Worm (Caenorhabditis elegans) whole organism, L1 larva: Measurements from ENCODE around the gene C28A5.6.

Experiments used
- C34B4.2 ChIP-seq: sonication (generic microtip); optimal IDR thresholded peaks from 2 replicates; lab custom pipeline; 2017; ENCODE audit warnings: mild to moderate bottlenecking, missing genetic modification characterization, missing compliant biosample characterization
- Y116A8C.19 ChIP-seq: sonication (generic microtip); optimal IDR thresholded peaks from 2 replicates; lab custom pipeline; 2016; ENCODE audit warnings: missing compliant biosample characterization, missing genetic modification characterization, borderline replicate concordance
- alr-1 ChIP-seq: fragments of 200-800 bp; sonication (Bioruptor generic); optimal IDR thresholded peaks from 2 replicates; lab custom pipeline; 2018; ENCODE audit warnings: borderline replicate concordance, mild to moderate bottlenecking, missing genetic modification characterization, missing compliant biosample characterization
- aly-2 ChIP-seq: fragments of 150-350 bp; optimal IDR thresholded peaks from 2 replicates; lab custom pipeline; 2014; ENCODE audit warnings: missing biosample characterization, missing genetic modification characterization
- ama-1 ChIP-seq: fragments of 150-350 bp; optimal IDR thresholded peaks from 2 replicates; lab custom pipeline; 2014
- blmp-1 ChIP-seq: fragments of 150-350 bp; optimal IDR thresholded peaks from 2 replicates; lab custom pipeline; 2014; ENCODE audit warnings: missing biosample characterization, missing genetic modification characterization
- ceh-63 ChIP-seq: fragments of 200-800 bp; sonication (Bioruptor generic); optimal IDR thresholded peaks from 2 replicates; lab custom pipeline; 2018; ENCODE audit warnings: mild to moderate bottlenecking, missing genetic modification characterization, missing compliant biosample characterization
- ceh-90 ChIP-seq: sonication (generic microtip); optimal IDR thresholded peaks from 2 replicates; lab custom pipeline; 2016; ENCODE audit warnings: missing genetic modification characterization, missing compliant biosample characterization
- efl-1 ChIP-seq, 4 experiments: fragments of 150-350 bp; optimal IDR thresholded peaks in 3 of 4; peaks in 1 of 4; 1 replicate in 1 of 4; 2 replicates in 3 of 4; lab custom pipeline; 2014; ENCODE audit warnings: missing biosample characterization in 2 of 4, missing genetic modification characterization in 2 of 4, missing genetic modification reagents in 2 of 4
- efl-3 ChIP-seq: fragments of 200-800 bp; sonication (Bioruptor generic); optimal IDR thresholded peaks from 2 replicates; lab custom pipeline; 2018; ENCODE audit warnings: mild to moderate bottlenecking, missing genetic modification characterization, missing compliant biosample characterization
- egl-13 ChIP-seq: sonication (generic microtip); optimal IDR thresholded peaks from 2 replicates; lab custom pipeline; 2016; ENCODE audit warnings: missing genotype, missing genetic modification reagents, missing genetic modification characterization, missing compliant biosample characterization
- egl-27 ChIP-seq, 2 experiments: fragments of 150-350 bp in 1 of 2; sonication (generic microtip); optimal IDR thresholded peaks; 3 replicates each; lab custom pipeline; 2017 to 2018; ENCODE audit warnings: missing biosample characterization in 2 of 2, missing genetic modification characterization in 2 of 2, missing genetic modification reagents in 2 of 2
- elt-3 ChIP-seq, 6 experiments: fragments of 150-350 bp in 1 of 6; sonication (generic microtip); optimal IDR thresholded peaks; 2 replicates each; lab custom pipeline; 2017 to 2018; ENCODE audit warnings: missing biosample characterization in 6 of 6, missing genetic modification characterization in 6 of 6, inconsistent platforms in 1 of 6
- fkh-10 ChIP-seq: sonication (generic microtip); optimal IDR thresholded peaks from 2 replicates; lab custom pipeline; 2017; ENCODE audit warnings: missing biosample characterization, missing genetic modification reagents, missing genetic modification characterization
- fos-1 ChIP-seq: fragments of 150-350 bp; optimal IDR thresholded peaks from 2 replicates; lab custom pipeline; 2014; ENCODE audit warnings: missing biosample characterization, missing genetic modification characterization
- grh-1 ChIP-seq: fragments of 200-800 bp; sonication (Bioruptor generic); IDR thresholded peaks from 2 replicates; pipeline ENCODE4 v1.3.6; 2022; ENCODE audit warnings: missing genetic modification reagents, missing genetic modification characterization, missing compliant biosample characterization
- irx-1 ChIP-seq: sonication (generic microtip); optimal IDR thresholded peaks from 2 replicates; lab custom pipeline; 2016; ENCODE audit warnings: missing genetic modification characterization, missing compliant biosample characterization
- lin-13 ChIP-seq: fragments of 150-350 bp; optimal IDR thresholded peaks from 2 replicates; lab custom pipeline; 2014; ENCODE audit warnings: missing biosample characterization, missing genetic modification reagents, missing genetic modification characterization
- mep-1 ChIP-seq: fragments of 150-350 bp; optimal IDR thresholded peaks from 2 replicates; lab custom pipeline; 2014; ENCODE audit warnings: missing biosample characterization, missing genetic modification characterization
- nhr-28 ChIP-seq: fragments of 150-350 bp; optimal IDR thresholded peaks from 2 replicates; lab custom pipeline; 2014; ENCODE audit warnings: missing biosample characterization, missing genetic modification characterization
- nhr-47 ChIP-seq: sonication (generic microtip); optimal IDR thresholded peaks from 2 replicates; lab custom pipeline; 2016; ENCODE audit warnings: mild to moderate bottlenecking, missing genetic modification characterization, moderate library complexity, missing compliant biosample characterization
- nhr-71 ChIP-seq: sonication (generic microtip); optimal IDR thresholded peaks from 2 replicates; lab custom pipeline; 2016; ENCODE audit warnings: mild to moderate bottlenecking, missing genetic modification characterization, moderate library complexity, missing compliant biosample characterization
- nhr-76 ChIP-seq: sonication (generic microtip); optimal IDR thresholded peaks from 2 replicates; lab custom pipeline; 2017; ENCODE audit warnings: missing biosample characterization, missing genetic modification characterization
- nhr-77 ChIP-seq: fragments of 150-350 bp; optimal IDR thresholded peaks from 2 replicates; lab custom pipeline; 2014; ENCODE audit warnings: missing biosample characterization, missing genetic modification characterization
- nhr-90 ChIP-seq: sonication (generic microtip); optimal IDR thresholded peaks from 2 replicates; lab custom pipeline; 2016; ENCODE audit warnings: mild to moderate bottlenecking, missing genetic modification characterization, missing compliant biosample characterization; ENCODE audit not compliant: poor library complexity
- pax-3 ChIP-seq: fragments of 200-800 bp; sonication (Bioruptor generic); optimal IDR thresholded peaks from 2 replicates; lab custom pipeline; 2018; ENCODE audit warnings: mild to moderate bottlenecking, missing genetic modification characterization, moderate library complexity, missing compliant biosample characterization
- pqm-1 ChIP-seq: sonication (generic microtip); optimal IDR thresholded peaks from 3 replicates; lab custom pipeline; 2017; ENCODE audit warnings: missing biosample characterization, missing genetic modification characterization
- tbx-2 ChIP-seq: sonication (generic microtip); optimal IDR thresholded peaks from 2 replicates; lab custom pipeline; 2016; ENCODE audit warnings: missing genetic modification characterization, missing compliant biosample characterization
- tlp-1 ChIP-seq: fragments of 150-350 bp; optimal IDR thresholded peaks from 2 replicates; lab custom pipeline; 2014; ENCODE audit warnings: missing biosample characterization, missing genetic modification characterization
- unc-98 ChIP-seq: fragments of 200-800 bp; sonication (Bioruptor generic); IDR thresholded peaks from 2 replicates; pipeline ENCODE4 v1.3.6; 2022; ENCODE audit warnings: missing genetic modification characterization, missing compliant biosample characterization
- vab-15 ChIP-seq: sonication (generic microtip); optimal IDR thresholded peaks from 2 replicates; lab custom pipeline; 2017; ENCODE audit warnings: missing genotype, mild to moderate bottlenecking, missing genetic modification characterization, missing compliant biosample characterization

Gene C28A5.6

ce11 chrIII:4449357-4449756 lies 20.1 kb upstream of the C28A5.6 start (continued):
- TF ChIP-seq irx-1 (tag; lab: Kevin White, UChicago), result no peak
- no peak for TF ChIP-seq nhr-77 (tag; lab: Kevin White, UChicago)
- TF ChIP-seq nhr-90, result no peak
- TF ChIP-seq nhr-47 (tag; lab: Kevin White, UChicago), result no peak

DNA sequence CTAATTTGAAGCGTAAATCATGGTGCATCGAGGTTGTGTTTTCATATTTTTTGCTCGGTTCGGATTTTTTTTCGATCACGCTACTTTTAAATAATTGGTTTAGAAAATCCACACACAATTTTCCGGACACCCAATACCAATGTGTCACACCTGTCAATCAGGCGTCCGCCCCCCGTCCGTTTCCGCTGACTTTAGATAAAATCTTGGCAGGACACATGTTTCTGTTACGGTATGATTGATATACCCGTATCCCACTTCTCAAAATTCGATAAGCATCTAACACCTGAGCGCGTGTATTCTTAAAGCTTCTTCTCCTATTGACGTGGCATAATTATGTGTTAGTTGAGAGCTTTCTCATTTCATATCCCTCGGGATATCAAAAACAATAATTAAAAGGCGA lies 18.7 kb upstream of the C28A5.6 start:
- TF ChIP-seq ama-1, result no peak
- TF ChIP-seq nhr-77 (tag; lab: Kevin White, UChicago), result no peak
- no peak for TF ChIP-seq vab-15 (tag; lab: Kevin White, UChicago)
- no peak for TF ChIP-seq efl-3 (GFP tag; lab: Kevin White, UChicago)
- no peak for TF ChIP-seq tbx-2 (tag; lab: Kevin White, UChicago)
- no peak for TF ChIP-seq nhr-28
- TF ChIP-seq elt-3 (tag; optimal IDR thresholded peaks at IDR 0.05; lab: Kevin White, UChicago), result no peak
- no peak for TF ChIP-seq aly-2 (tag; lab: Kevin White, UChicago)
- TF ChIP-seq egl-27 (tag; optimal IDR thresholded peaks at IDR 0.05; lab: Kevin White, UChicago), result no peak
- no peak for TF ChIP-seq nhr-76 (tag; lab: Kevin White, UChicago)
- TF ChIP-seq ceh-90 (tag; lab: Kevin White, UChicago), result no peak
- TF ChIP-seq alr-1 (tag; lab: Kevin White, UChicago), result no peak
- no peak for TF ChIP-seq C34B4.2 (tag; lab: Kevin White, UChicago)
- TF ChIP-seq unc-98 (GFP tag; lab: Robert Waterston, UW), result no peak
- no peak for TF ChIP-seq lin-13
- no peak for TF ChIP-seq blmp-1 (tag; lab: Kevin White, UChicago)
- no peak for TF ChIP-seq grh-1 (GFP tag; lab: Robert Waterston, UW)
- TF ChIP-seq pqm-1 (tag; lab: Kevin White, UChicago), result no peak
- TF ChIP-seq Y116A8C.19, result no peak
- no peak for TF ChIP-seq tlp-1

DNA sequence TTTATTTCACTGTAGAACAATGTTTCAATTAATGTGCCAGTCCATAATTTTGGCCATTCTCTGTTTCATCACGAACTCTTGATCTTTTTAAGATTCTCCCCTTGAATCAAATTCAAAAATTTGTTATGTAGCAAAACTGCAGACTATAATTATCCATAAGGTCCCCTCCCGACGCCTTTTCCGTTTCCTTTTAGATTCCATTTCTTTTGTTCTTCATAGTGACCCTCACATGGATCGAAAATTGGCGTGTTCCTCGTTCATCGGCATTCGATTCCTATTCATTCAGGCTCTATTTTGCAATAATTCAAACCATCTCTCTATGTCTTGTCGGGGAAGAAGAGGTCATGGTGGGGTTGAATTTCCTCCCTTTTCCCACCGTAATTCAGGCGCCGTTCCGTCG lies 15.2 kb upstream of the C28A5.6 start:
- TF ChIP-seq mep-1, result no peak
- no peak for TF ChIP-seq efl-1 (optimal IDR thresholded peaks at IDR 0.05; lab: Kevin White, UChicago)
- peak in 1 of 2 experiments; percentile 43 for TF ChIP-seq efl-1 (GFP tag; optimal IDR thresholded peaks at IDR 0.05 in 1 of 2; lab: Kevin White, UChicago)
- no peak for TF ChIP-seq nhr-71
- TF ChIP-seq, all 84 proteins: peak for 1

ce11 chrIII:4441781-4442180 lies 12.5 kb upstream of the C28A5.6 start, which contains the start of gene nex-3:
TSS of gene nex-3 (plus strand) at chrIII:4442081.
- TF ChIP-seq egl-13 (no peak), fkh-10 (GFP tag; lab: Kevin White, UChicago) (no peak), efl-1 (optimal IDR thresholded peaks at IDR 0.05; lab: Kevin White, UChicago) (no peak), efl-1 (GFP tag; optimal IDR thresholded peaks at IDR 0.05 in 1 of 2; lab: Kevin White, UChicago) (peak in 1 of 2 experiments; percentile 76)

ce11 chrIII:4439493-4439983 lies 10.2 kb upstream of the C28A5.6 start, which contains the start of gene C28A5.2:
TSS of gene C28A5.2 (minus strand) at chrIII:4439543.
- TF ChIP-seq pax-3 (tag; lab: Kevin White, UChicago) (no peak), fos-1 (tag; lab: Kevin White, UChicago) (no peak), efl-1 (optimal IDR thresholded peaks at IDR 0.05; lab: Kevin White, UChicago) (no peak), efl-1 (GFP tag; optimal IDR thresholded peaks at IDR 0.05 in 1 of 2; lab: Kevin White, UChicago) (peak in 1 of 2 experiments; percentile 29), efl-3 (GFP tag; lab: Kevin White, UChicago) (no peak)

DNA sequence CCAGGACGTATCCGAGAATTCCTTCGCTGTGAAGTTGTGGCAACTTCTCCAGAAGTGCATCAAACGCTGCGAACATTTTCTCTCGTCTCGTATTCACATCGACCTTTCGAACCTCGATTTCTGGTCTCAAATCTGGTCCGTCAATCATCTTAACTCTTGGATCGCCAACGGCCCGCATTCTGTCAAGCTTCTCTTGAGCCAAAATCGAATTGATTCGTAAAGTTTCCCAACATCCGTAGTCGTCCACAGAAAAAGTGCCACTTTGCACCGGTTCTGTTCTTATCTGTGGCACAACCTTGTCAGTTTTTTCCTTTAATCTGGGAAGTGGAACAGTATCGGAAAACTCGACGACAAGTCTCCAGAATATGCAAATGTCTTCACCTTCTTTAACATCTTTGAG lies 6.0 kb upstream of the C28A5.6 start:
- no peak for TF ChIP-seq efl-1 (optimal IDR thresholded peaks at IDR 0.05; lab: Kevin White, UChicago)
- TF ChIP-seq efl-1 (GFP tag; optimal IDR thresholded peaks at IDR 0.05 in 1 of 2; lab: Kevin White, UChicago), result peak in 1 of 2 experiments; percentile 59
- no peak for TF ChIP-seq ceh-63 (GFP tag; lab: Kevin White, UChicago)
